2 fruit fly cellular contexts compared by ENCODE assay signal in the genomic region with DNA sequence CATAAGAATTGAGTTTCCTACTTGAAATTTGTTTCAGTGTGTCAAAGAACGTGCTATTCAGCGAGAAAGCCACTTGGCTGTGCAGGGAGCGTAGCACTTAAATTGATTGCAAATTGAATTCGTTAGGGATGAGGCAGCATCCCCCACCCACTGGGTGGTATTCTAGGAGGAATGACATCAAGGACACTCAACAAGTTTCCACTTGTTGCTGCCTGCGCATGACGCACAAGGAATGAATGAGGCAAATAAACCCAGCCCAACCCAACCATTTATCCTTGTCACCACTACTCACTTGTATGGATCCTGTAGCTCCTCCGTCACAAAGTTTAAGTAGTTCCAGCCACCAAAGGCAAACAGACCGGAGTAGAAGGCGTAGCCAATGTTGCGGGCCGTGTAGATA.
TF ChIP-seq lines count a peak whose summit lies in the region.

No protein-coding gene starts in this region.

- no peak for TF ChIP-seq CTCF in whole organism, embryonic (GFP tag; optimal IDR thresholded peaks at IDR 0.05; lab: Kevin White, UChicago)

TF ChIP-seq in whole organism, embryonic, 481 proteins besides CTCF, POLR2A, EP300 and RAD21:
- peak; percentile 14 for TF ChIP-seq Med (GFP tag; lab: Kevin White, UChicago)
- TF ChIP-seq slp2 (GFP tag; optimal IDR thresholded peaks at IDR 0.05; lab: Kevin White, UChicago): no peak
- TF ChIP-seq scrt (GFP tag; optimal IDR thresholded peaks at IDR 0.05; lab: Kevin White, UChicago): peak; percentile 97

TF ChIP-seq in whole organism, pupa, 21 proteins besides CTCF, POLR2A, EP300 and RAD21:
- TF ChIP-seq CG12605 (GFP tag; IDR thresholded peaks at IDR 0.05; lab: Robert Waterston, UW): peak; percentile 93
- TF ChIP-seq CG4496 (GFP tag; IDR thresholded peaks at IDR 0.05; lab: Robert Waterston, UW): no peak
TF ChIP-seq in whole organism, pupa: peak in this region for 1.
